Fruit fly (Drosophila melanogaster) S2 (cell line): ENCODE measurements around the gene CG12991.

ENCODE experiments used
- CG8478 ChIP-seq: fragments of >200 bp; optimal IDR thresholded peaks from 2 replicates; lab custom pipeline; 2018
- CTCF ChIP-seq, 2 experiments: fragments of >200 bp; optimal IDR thresholded peaks; 2 replicates each; lab custom pipeline; 2018

DNA sequence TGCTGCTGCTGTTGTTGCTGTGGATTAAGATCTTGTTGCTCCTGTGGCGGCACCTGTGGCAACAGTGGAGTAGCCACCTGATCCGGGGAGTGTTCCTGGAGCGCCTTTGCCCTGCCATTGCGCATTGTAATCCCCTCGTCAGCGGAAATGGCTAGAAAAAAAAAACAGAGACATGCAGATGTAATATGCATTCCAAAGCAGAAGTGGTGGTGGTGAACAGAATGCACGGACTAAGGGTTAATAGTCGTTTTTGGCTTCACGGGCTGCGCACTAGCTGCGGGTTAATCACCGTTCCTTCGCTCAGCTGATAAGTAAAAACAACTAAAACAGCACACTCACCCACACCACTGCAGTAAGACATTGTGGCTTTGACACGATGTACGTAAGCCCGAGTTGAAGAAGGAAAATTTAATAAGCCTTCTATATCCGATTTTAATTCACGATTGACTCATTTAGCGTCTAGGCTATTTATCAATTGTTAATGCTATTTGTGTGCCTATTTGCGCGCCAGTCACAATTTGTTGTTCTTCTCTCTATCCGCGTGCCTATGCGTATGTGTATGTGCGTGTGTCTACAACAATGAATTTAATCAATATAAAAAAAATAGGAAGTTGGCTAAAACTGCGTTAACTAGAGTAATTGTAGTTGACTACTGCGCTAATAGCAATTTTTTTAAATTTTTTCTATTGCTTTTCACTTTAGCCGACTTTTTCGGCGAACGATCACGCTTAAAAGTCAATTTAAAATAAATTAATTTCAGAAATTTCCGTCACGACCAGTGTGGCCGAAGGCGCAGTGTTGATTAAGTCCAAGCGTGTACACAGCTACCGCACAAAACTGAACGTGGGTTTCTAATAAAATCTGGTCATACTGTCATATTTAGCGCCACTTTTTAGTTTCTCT lies 47.7 kb downstream of the CG12991 start, which contains the start of gene stas:
- TF ChIP-seq CTCF (optimal IDR thresholded peaks at IDR 0.05; lab: Kevin White, UChicago) (no peak), CG8478 (lab: Kevin White, UChicago) (no peak)
